Fruit fly (Drosophila melanogaster): ENCODE results near the gene Ldaf1.

dm6 chrX:1922765-1923501 is 21.2 kb upstream of the Ldaf1 start, which contains the start of the genes eIF2Bepsilon and Ocrl:
- TF ChIP-seq CG15336 (GFP tag; IDR thresholded peaks at IDR 0.05) (no peak), CG10631 (GFP tag; optimal IDR thresholded peaks at IDR 0.05) (no peak), CG7368 (GFP tag; optimal IDR thresholded peaks at IDR 0.05) (no peak), Smox (GFP tag; optimal IDR thresholded peaks at IDR 0.05) (no peak), fd85E (GFP tag; optimal IDR thresholded peaks at IDR 0.05) (no peak), Sox15 (GFP tag; optimal IDR thresholded peaks at IDR 0.05) (no peak), ss (GFP tag; optimal IDR thresholded peaks at IDR 0.05) (no peak), CG8119 (GFP tag; IDR thresholded peaks at IDR 0.05) (no peak), CG3919 (GFP tag; optimal IDR thresholded peaks at IDR 0.05) (no peak), CG32006 (GFP tag; optimal IDR thresholded peaks at IDR 0.05) (no peak)
